Worm (Caenorhabditis elegans): ENCODE results near the gene C13G3.12.

The C13G3.12 gene

DNA sequence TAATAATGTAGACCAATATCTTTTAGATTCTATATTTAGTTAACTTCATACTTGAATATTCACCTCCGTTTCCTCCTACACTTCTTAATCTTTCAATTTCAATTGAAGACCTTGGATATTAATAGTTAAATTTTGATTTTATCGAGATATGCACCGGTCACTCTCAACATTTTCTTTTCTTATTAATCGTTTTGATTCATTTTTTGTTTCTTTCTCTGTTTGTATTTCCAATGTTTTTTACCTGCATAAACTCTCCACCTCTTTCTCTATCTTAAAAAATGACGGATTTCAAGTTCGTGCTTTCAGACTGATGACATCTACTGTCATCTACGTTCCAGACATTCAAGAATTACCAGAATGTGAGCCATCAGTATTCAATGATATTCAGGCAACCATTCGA lies 30.9 kb downstream of the C13G3.12 start, which contains the start of gene frpr-9:
frpr-9 (plus strand) TSS at position 301 of the 400 bp plus-strand sequence.
- TF ChIP-seq C34F6.9 (tag; optimal IDR thresholded peaks at IDR 0.05): no peak
- no peak for TF ChIP-seq aly-2 (tag; optimal IDR thresholded peaks at IDR 0.05)
- no peak for TF ChIP-seq unc-39 (tag; optimal IDR thresholded peaks at IDR 0.05)
- no peak for TF ChIP-seq lin-11 (tag; optimal IDR thresholded peaks at IDR 0.05)
- TF ChIP-seq nhr-6 (tag; optimal IDR thresholded peaks at IDR 0.05): no peak
- no peak for TF ChIP-seq mdl-1 (tag; optimal IDR thresholded peaks at IDR 0.05)
- no peak for TF ChIP-seq gmeb-1 (tag; optimal IDR thresholded peaks at IDR 0.05)
- no peak for TF ChIP-seq sma-3 (GFP tag; optimal IDR thresholded peaks at IDR 0.05)
- TF ChIP-seq lin-13 (GFP tag; optimal IDR thresholded peaks at IDR 0.05): no peak
- TF ChIP-seq ZK546.5 (tag; optimal IDR thresholded peaks at IDR 0.05): no peak
- no peak for TF ChIP-seq ceh-82 (tag; optimal IDR thresholded peaks at IDR 0.05)
- no peak for TF ChIP-seq nhr-12 (tag; optimal IDR thresholded peaks at IDR 0.05)
- no peak for TF ChIP-seq elt-1 (tag; optimal IDR thresholded peaks at IDR 0.05)
- TF ChIP-seq mab-5 (tag; optimal IDR thresholded peaks at IDR 0.05): no peak
- TF ChIP-seq snpc-4 (tag; optimal IDR thresholded peaks at IDR 0.05): no peak
- TF ChIP-seq R02D3.7 (tag; optimal IDR thresholded peaks at IDR 0.05): no peak
- no peak for TF ChIP-seq ztf-11 (tag; optimal IDR thresholded peaks at IDR 0.05)
- no peak for TF ChIP-seq nhr-25 (tag; optimal IDR thresholded peaks at IDR 0.05)

DNA sequence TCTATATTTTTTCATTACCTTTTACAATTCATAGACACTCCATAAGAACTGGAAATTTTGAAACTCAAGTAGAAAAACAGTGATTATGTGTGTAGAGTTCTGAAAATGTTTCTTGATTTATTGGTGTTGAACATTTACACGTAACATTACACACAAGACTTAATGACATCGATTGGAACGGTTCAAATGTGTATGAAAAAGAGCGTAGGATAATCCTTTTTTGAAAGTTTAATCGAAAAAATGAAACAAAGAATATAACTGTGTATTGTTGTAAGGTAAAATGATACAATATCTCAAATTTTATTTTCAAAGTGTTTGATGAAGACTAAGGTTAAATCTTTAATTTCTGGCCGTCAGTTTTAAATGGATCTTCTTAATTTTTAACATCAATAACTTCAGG lies 41.6 kb downstream of the C13G3.12 start, which contains the start of gene fig-1:
fig-1 (minus strand) TSS at position 101 of the 400 bp plus-strand sequence.
- no peak for TF ChIP-seq nhr-237 (tag; optimal IDR thresholded peaks at IDR 0.05)
- no peak for TF ChIP-seq lin-11 (tag; optimal IDR thresholded peaks at IDR 0.05)
- TF ChIP-seq sem-4 (tag; optimal IDR thresholded peaks at IDR 0.05): no peak
- no peak for TF ChIP-seq Y55F3AM.14 (GFP tag; optimal IDR thresholded peaks at IDR 0.05)
- no peak for TF ChIP-seq ceh-16 (tag; optimal IDR thresholded peaks at IDR 0.05)
- no peak for TF ChIP-seq gmeb-1 (tag; optimal IDR thresholded peaks at IDR 0.05)
- TF ChIP-seq skn-1 (tag; optimal IDR thresholded peaks at IDR 0.05): no peak
- TF ChIP-seq C34F6.9 (tag; optimal IDR thresholded peaks at IDR 0.05): no peak
- TF ChIP-seq zag-1 (tag; optimal IDR thresholded peaks at IDR 0.05): no peak
- TF ChIP-seq ztf-11 (tag; optimal IDR thresholded peaks at IDR 0.05): no peak
- TF ChIP-seq nhr-77 (tag; optimal IDR thresholded peaks at IDR 0.05): no peak
- no peak for TF ChIP-seq F13H6.1 (tag; optimal IDR thresholded peaks at IDR 0.05)
- TF ChIP-seq nhr-10 (tag; optimal IDR thresholded peaks at IDR 0.05): no peak

DNA sequence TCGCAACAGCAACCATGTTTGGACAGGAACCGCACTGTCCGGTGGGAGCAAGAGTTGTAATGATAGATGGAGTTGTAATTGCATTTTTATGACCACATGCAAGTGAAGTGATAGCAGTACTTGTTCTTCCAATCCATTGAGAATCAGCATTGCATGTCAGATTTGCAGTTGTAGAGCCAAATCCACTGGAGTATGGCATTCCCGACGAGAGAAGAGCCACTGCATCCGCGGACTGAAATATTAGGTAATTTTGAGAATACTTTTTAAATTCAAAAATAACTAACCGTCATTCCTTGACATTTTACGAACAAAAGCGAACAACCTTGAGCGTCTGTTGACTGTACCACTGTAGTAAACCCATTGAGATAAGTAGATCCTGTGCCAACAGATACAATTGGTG lies 47.6 kb downstream of the C13G3.12 start:
- no peak for TF ChIP-seq C34F6.9 (tag; optimal IDR thresholded peaks at IDR 0.05)
- no peak for TF ChIP-seq nhr-129 (tag; optimal IDR thresholded peaks at IDR 0.05)
- no peak for TF ChIP-seq lsy-2 (tag; optimal IDR thresholded peaks at IDR 0.05)
- no peak for TF ChIP-seq nhr-237 (tag; optimal IDR thresholded peaks at IDR 0.05)
- TF ChIP-seq ceh-82 (tag; optimal IDR thresholded peaks at IDR 0.05): no peak
- TF ChIP-seq nhr-6 (tag; optimal IDR thresholded peaks at IDR 0.05): no peak
- TF ChIP-seq ztf-1 (GFP tag; conservative IDR thresholded peaks at IDR 0.05): no peak
- no peak for TF ChIP-seq mdl-1 (tag; optimal IDR thresholded peaks at IDR 0.05)
